Worm (Caenorhabditis elegans) whole organism, early embryonic: ENCODE measurements around the gene F09G8.7.

Experiments
- B0310.2 ChIP-seq: sonication (generic microtip); optimal IDR thresholded peaks from 2 replicates; lab custom pipeline; 2016; ENCODE audit warnings: mild to moderate bottlenecking, missing genetic modification characterization, missing compliant biosample characterization
- F13C5.2 ChIP-seq: sonication (generic microtip); optimal IDR thresholded peaks from 2 replicates; lab custom pipeline; 2017; ENCODE audit warnings: mild to moderate bottlenecking, missing genetic modification characterization, inconsistent platforms, missing compliant biosample characterization
- aly-1 ChIP-seq: sonication (generic microtip); optimal IDR thresholded peaks from 2 replicates; lab custom pipeline; 2016; ENCODE audit warnings: missing genetic modification characterization, missing compliant biosample characterization
- ama-1 ChIP-seq: fragments of 150-350 bp; optimal IDR thresholded peaks from 2 replicates; lab custom pipeline; 2014
- ceh-13 ChIP-seq: fragments of 200-800 bp; sonication (Bioruptor generic); optimal IDR thresholded peaks from 2 replicates; lab custom pipeline; 2018; ENCODE audit warnings: mild to moderate bottlenecking, missing genetic modification characterization, missing compliant biosample characterization
- ceh-36 ChIP-seq: sonication (generic microtip); optimal IDR thresholded peaks from 2 replicates; lab custom pipeline; 2016; ENCODE audit warnings: missing genetic modification characterization, inconsistent platforms, missing compliant biosample characterization
- flt-1 ChIP-seq: fragments of 200-800 bp; sonication (Bioruptor generic); IDR thresholded peaks from 2 replicates; pipeline ENCODE4 v1.3.6; 2022; ENCODE audit warnings: missing genetic modification characterization, missing compliant biosample characterization
- hmg-4 ChIP-seq: fragments of 200-800 bp; sonication (Bioruptor generic); optimal IDR thresholded peaks from 2 replicates; lab custom pipeline; 2018; ENCODE audit warnings: mild to moderate bottlenecking, missing genetic modification characterization, missing compliant biosample characterization
- pes-1 ChIP-seq: fragments of 200-800 bp; sonication (Bioruptor generic); IDR thresholded peaks from 2 replicates; pipeline ENCODE4 v1.3.6; 2022; ENCODE audit warnings: missing genetic modification reagents, missing genetic modification characterization, missing compliant biosample characterization
- scrt-1 ChIP-seq: fragments of 200-800 bp; sonication (Bioruptor generic); IDR thresholded peaks from 2 replicates; pipeline ENCODE4 v1.3.6; 2022; ENCODE audit warnings: missing genetic modification characterization, missing compliant biosample characterization
- sea-1 ChIP-seq: fragments of 200-800 bp; sonication (Bioruptor generic); conservative IDR thresholded peaks from 2 replicates; pipeline ENCODE4 v1.3.6; 2022; ENCODE audit warnings: missing genetic modification characterization, missing compliant biosample characterization
- tbx-37 ChIP-seq: fragments of 200-800 bp; sonication (Bioruptor generic); conservative IDR thresholded peaks from 2 replicates; pipeline ENCODE4 v1.3.6; 2022; ENCODE audit warnings: missing genetic modification reagents, missing genetic modification characterization, missing compliant biosample characterization
- tra-4 ChIP-seq: sonication (generic microtip); optimal IDR thresholded peaks from 2 replicates; lab custom pipeline; 2017; ENCODE audit warnings: missing genetic modification characterization, missing compliant biosample characterization

ce11 chrIII:8305304-8305703, 37.1 kb upstream of the F09G8.7 start:
- TF ChIP-seq ama-1 (lab: Kevin White, UChicago) (no peak), F13C5.2 (tag; lab: Kevin White, UChicago) (no peak), ceh-36 (tag; lab: Kevin White, UChicago) (no peak), B0310.2 (tag; lab: Kevin White, UChicago) (no peak), ceh-13 (GFP tag; lab: Kevin White, UChicago) (no peak), tra-4 (no peak), aly-1 (tag; lab: Kevin White, UChicago) (no peak), pes-1 (GFP tag; lab: Robert Waterston, UW) (no peak), flt-1 (GFP tag; lab: Robert Waterston, UW) (no peak), sea-1 (GFP tag; lab: Robert Waterston, UW) (no peak), tbx-37 (GFP tag; lab: Robert Waterston, UW) (no peak), hmg-4 (GFP tag; lab: Kevin White, UChicago) (no peak), scrt-1 (GFP tag; lab: Robert Waterston, UW) (no peak)
